Worm (Caenorhabditis elegans): ENCODE data around the gene srh-98.
A peak's percentile ranks its signal among the peaks of the same experiment; 100 is the strongest.

ce11 chrV:16232180-16232579 lies 3.4 kb downstream of the srh-98 start, which contains the start of gene gst-22:
- no peak for TF ChIP-seq ztf-11 (tag; optimal IDR thresholded peaks at IDR 0.05)
- peak; percentile 97 for TF ChIP-seq pqm-1 (tag; optimal IDR thresholded peaks at IDR 0.05)
- TF ChIP-seq ceh-16 (tag; optimal IDR thresholded peaks at IDR 0.05), result no peak
- TF ChIP-seq zag-1 (tag; optimal IDR thresholded peaks at IDR 0.05), result no peak
- no peak for TF ChIP-seq fos-1 (tag; optimal IDR thresholded peaks at IDR 0.05)
- TF ChIP-seq nhr-28 (tag; optimal IDR thresholded peaks at IDR 0.05), result no peak
- TF ChIP-seq ztf-4 (tag; optimal IDR thresholded peaks at IDR 0.05), result no peak
- TF ChIP-seq elt-1 (tag; optimal IDR thresholded peaks at IDR 0.05), result no peak
- TF ChIP-seq nhr-11 (tag; optimal IDR thresholded peaks at IDR 0.05), result no peak

Data from whole organism, L3 larva.